Fruit fly (Drosophila melanogaster): Measurements from ENCODE around the gene Sfp36F.

The Sfp36F gene

DNA sequence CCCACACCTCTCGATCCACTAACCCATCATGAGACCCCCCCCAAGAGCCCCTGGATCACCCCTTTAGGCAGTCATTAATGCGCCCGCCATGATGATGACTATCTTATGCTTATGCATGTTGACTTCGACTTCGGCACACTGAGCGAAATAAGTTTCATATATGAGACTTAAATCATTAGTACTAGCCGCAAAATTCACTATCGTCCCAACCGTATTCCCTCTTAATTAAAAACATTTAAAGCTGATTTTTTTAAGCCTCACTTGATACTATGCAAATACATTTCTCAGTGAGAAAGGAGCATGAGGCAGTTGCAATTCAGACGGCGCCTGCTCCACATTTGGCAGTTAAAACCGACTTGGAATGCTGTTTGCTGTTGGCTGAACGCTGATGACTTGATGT, 48.6 kb downstream of the Sfp36F start (continued):
- TF ChIP-seq Gug (GFP tag; IDR thresholded peaks at IDR 0.05) = peak; percentile 81
- peak; percentile 71 for TF ChIP-seq Sox14 (GFP tag; optimal IDR thresholded peaks at IDR 0.05)
- TF ChIP-seq Met (GFP tag; optimal IDR thresholded peaks at IDR 0.05) = peak; percentile 67
- peak; percentile 57 for TF ChIP-seq Sox102F (GFP tag; optimal IDR thresholded peaks at IDR 0.05)
- peak; percentile 58 for TF ChIP-seq CG3032 (tag; optimal IDR thresholded peaks at IDR 0.05)
- peak; percentile 68 for TF ChIP-seq dac (GFP tag; optimal IDR thresholded peaks at IDR 0.05)
- TF ChIP-seq eg (GFP tag; IDR thresholded peaks at IDR 0.05) = peak; percentile 96
- no peak for TF ChIP-seq CG6854 (GFP tag; optimal IDR thresholded peaks at IDR 0.05)
- TF ChIP-seq CG11762 (GFP tag; optimal IDR thresholded peaks at IDR 0.05; ENCODE audit: insufficient read depth) = peak; percentile 56
- no peak for TF ChIP-seq vri (GFP tag; optimal IDR thresholded peaks at IDR 0.05)
- TF ChIP-seq CG34406 (GFP tag; optimal IDR thresholded peaks at IDR 0.05) = peak; percentile 57
- TF ChIP-seq CG15336 (GFP tag; IDR thresholded peaks at IDR 0.05) = peak; percentile 93
- peak; percentile 45 for TF ChIP-seq CG1621 (tag; optimal IDR thresholded peaks at IDR 0.05)
